Fruit fly (Drosophila melanogaster) whole organism, embryonic: Measurements from ENCODE around the gene CG4607.

Experiments
- Atf-2 ChIP-seq: fragments of 200-800 bp; sonication (Bioruptor generic); optimal IDR thresholded peaks from 2 replicates; lab custom pipeline; 2016; ENCODE audit warnings: missing biosample characterization, missing genetic modification characterization
- CG10267 ChIP-seq: fragments of 200-800 bp; sonication (Bioruptor generic); optimal IDR thresholded peaks from 2 replicates; lab custom pipeline; 2018; ENCODE audit warnings: missing biosample characterization, mild to moderate bottlenecking, missing genetic modification characterization, moderate library complexity
- CG10366 ChIP-seq: fragments of 200-800 bp; sonication (Bioruptor generic); IDR thresholded peaks from 2 replicates; pipeline ENCODE4 v1.3.6; 2022; ENCODE audit warnings: missing biosample characterization, missing genetic modification characterization
- CG11085 ChIP-seq: fragments of 200-800 bp; sonication (Bioruptor generic); IDR thresholded peaks from 2 replicates; pipeline ENCODE4 v1.3.6; 2022; ENCODE audit warnings: missing biosample characterization, missing genetic modification characterization
- CG11247 ChIP-seq: fragments of 200-800 bp; sonication (Bioruptor generic); IDR thresholded peaks from 2 replicates; pipeline ENCODE4 v1.3.6; 2022; ENCODE audit warnings: missing biosample characterization, missing genetic modification characterization
- CG11696 ChIP-seq: fragments of 200-800 bp; sonication (Bioruptor generic); IDR thresholded peaks from 2 replicates; pipeline ENCODE4 v1.3.6; 2022; ENCODE audit warnings: missing biosample characterization, missing genetic modification characterization
- CG1529 ChIP-seq: fragments of 200-800 bp; sonication (Bioruptor generic); optimal IDR thresholded peaks from 3 replicates; lab custom pipeline; 2018; ENCODE audit warnings: missing biosample characterization, missing genetic modification characterization
- CG16779 ChIP-seq: fragments of 200-800 bp; sonication (Bioruptor generic); IDR thresholded peaks from 2 replicates; pipeline ENCODE4 v1.3.6; 2022; ENCODE audit warnings: missing biosample characterization, missing genetic modification characterization
- CG17385 ChIP-seq: fragments of 200-800 bp; sonication (Bioruptor generic); optimal IDR thresholded peaks from 3 replicates; lab custom pipeline; 2018; ENCODE audit warnings: missing biosample characterization, mild to moderate bottlenecking, missing genetic modification characterization
- CG2678 ChIP-seq: fragments of 200-800 bp; sonication (Bioruptor generic); optimal IDR thresholded peaks from 3 replicates; lab custom pipeline; 2019; ENCODE audit warnings: missing biosample characterization, mild to moderate bottlenecking, missing genetic modification characterization, moderate library complexity
- CG32767 ChIP-seq: fragments of 200-800 bp; sonication (Bioruptor generic); IDR thresholded peaks from 2 replicates; pipeline ENCODE4 v1.3.6; 2022; ENCODE audit warnings: missing biosample characterization, missing genetic modification characterization
- CG42726 ChIP-seq: fragments of 200-800 bp; sonication (Bioruptor generic); IDR thresholded peaks from 2 replicates; pipeline ENCODE4 v1.3.6; 2022; ENCODE audit warnings: missing biosample characterization, missing genetic modification characterization; ENCODE audit not compliant: partially characterized antibody
- CG4360 ChIP-seq: fragments of 200-800 bp; sonication (Bioruptor generic); IDR thresholded peaks from 2 replicates; pipeline ENCODE4 v1.3.6; 2022; ENCODE audit warnings: missing biosample characterization, missing genetic modification characterization
- CG5953 ChIP-seq: fragments of 200-800 bp; sonication (Bioruptor generic); IDR thresholded peaks from 2 replicates; pipeline ENCODE4 v1.3.6; 2022; ENCODE audit warnings: missing biosample characterization, missing genetic modification characterization
- CG6813 ChIP-seq: fragments of 200-800 bp; sonication (Bioruptor generic); optimal IDR thresholded peaks from 2 replicates; lab custom pipeline; 2017; ENCODE audit warnings: missing biosample characterization, missing genetic modification characterization, mild to moderate bottlenecking, moderate library complexity, missing genetic modification reagents
- CG7271 ChIP-seq: fragments of 200-800 bp; sonication (Bioruptor generic); optimal IDR thresholded peaks from 2 replicates; lab custom pipeline; 2018; ENCODE audit warnings: missing biosample characterization, mild to moderate bottlenecking, missing genetic modification characterization, moderate library complexity
- CG7372 ChIP-seq: fragments of 200-800 bp; sonication (Bioruptor generic); IDR thresholded peaks from 2 replicates; pipeline ENCODE4 v1.3.6; 2022; ENCODE audit warnings: missing biosample characterization, missing genetic modification characterization
- CG7839 ChIP-seq: fragments of 200-800 bp; sonication (Bioruptor generic); optimal IDR thresholded peaks from 3 replicates; lab custom pipeline; 2018; ENCODE audit warnings: missing biosample characterization, mild to moderate bottlenecking, missing genetic modification characterization, moderate library complexity
- CG7963 ChIP-seq: fragments of 200-800 bp; sonication (Bioruptor generic); IDR thresholded peaks from 3 replicates; pipeline ENCODE4 v1.3.6; 2022; ENCODE audit warnings: missing biosample characterization, missing genetic modification characterization; ENCODE audit not compliant: partially characterized antibody
- CG9817 ChIP-seq: fragments of 200-800 bp; sonication (Bioruptor generic); optimal IDR thresholded peaks from 2 replicates; lab custom pipeline; 2018; ENCODE audit warnings: missing biosample characterization, mild to moderate bottlenecking, missing genetic modification characterization, moderate library complexity
- CrebB ChIP-seq: fragments of 200-800 bp; sonication (Bioruptor generic); optimal IDR thresholded peaks from 3 replicates; lab custom pipeline; 2018; ENCODE audit warnings: missing biosample characterization, mild to moderate bottlenecking, missing genetic modification characterization
- D ChIP-seq, 2 experiments: fragments of 200-800 bp in 1 of 2; fragments of >200 bp in 1 of 2; sonication (Bioruptor generic) in 1 of 2; optimal IDR thresholded peaks; 2 replicates in 1 of 2; 3 replicates in 1 of 2; lab custom pipeline; 2017; ENCODE audit warnings: mild to moderate bottlenecking in 1 of 2, missing biosample characterization in 1 of 2, missing genetic modification characterization in 1 of 2, missing genetic modification reagents in 1 of 2
- Dll ChIP-seq: fragments of 200-800 bp; sonication (Bioruptor generic); IDR thresholded peaks from 4 replicates; pipeline ENCODE4 v1.3.6; 2022; ENCODE audit warnings: missing biosample characterization, missing genetic modification characterization; ENCODE audit not compliant: partially characterized antibody
- Drgx ChIP-seq: fragments of 200-800 bp; sonication (Bioruptor generic); IDR thresholded peaks from 2 replicates; pipeline ENCODE4 v1.3.6; 2022; ENCODE audit warnings: missing biosample characterization, missing genetic modification characterization
- H2.0 ChIP-seq: fragments of 200-800 bp; sonication (Bioruptor generic); IDR thresholded peaks from 2 replicates; pipeline ENCODE4 v1.3.6; 2022; ENCODE audit warnings: missing biosample characterization, missing genetic modification characterization
- Jarid2 ChIP-seq: fragments of 200-800 bp; sonication (Bioruptor generic); optimal IDR thresholded peaks from 3 replicates; lab custom pipeline; 2017; ENCODE audit warnings: mild to moderate bottlenecking, missing biosample characterization, missing genetic modification reagents, missing genetic modification characterization
- Lpt ChIP-seq: fragments of >200 bp; optimal IDR thresholded peaks from 2 replicates; lab custom pipeline; 2018; ENCODE audit warnings: missing biosample characterization, missing genetic modification characterization
- Myb ChIP-seq: fragments of 200-800 bp; sonication (Bioruptor generic); optimal IDR thresholded peaks from 2 replicates; lab custom pipeline; 2016; ENCODE audit warnings: missing biosample characterization, missing genetic modification characterization
- Poxn ChIP-seq: fragments of 200-800 bp; sonication (Bioruptor generic); IDR thresholded peaks from 2 replicates; pipeline ENCODE4 v1.3.6; 2022; ENCODE audit warnings: missing biosample characterization, missing genetic modification characterization
- YL-1 ChIP-seq: fragments of 200-800 bp; sonication (Bioruptor generic); optimal IDR thresholded peaks from 3 replicates; lab custom pipeline; 2017; ENCODE audit warnings: missing biosample characterization, mild to moderate bottlenecking, missing genetic modification characterization
- al ChIP-seq: fragments of 200-800 bp; sonication (Bioruptor generic); IDR thresholded peaks from 2 replicates; pipeline ENCODE4 v1.3.6; 2022; ENCODE audit warnings: missing biosample characterization, missing genetic modification characterization
- az2 ChIP-seq: fragments of 200-800 bp; sonication (Bioruptor generic); optimal IDR thresholded peaks from 3 replicates; lab custom pipeline; 2016; ENCODE audit warnings: missing biosample characterization, missing genetic modification characterization
- chinmo ChIP-seq: fragments of 200-800 bp; sonication (Bioruptor generic); IDR thresholded peaks from 4 replicates; pipeline ENCODE4 v1.3.6; 2022; ENCODE audit warnings: missing biosample characterization, missing genetic modification characterization; ENCODE audit not compliant: partially characterized antibody
- corto ChIP-seq: fragments of 200-800 bp; sonication (Bioruptor generic); optimal IDR thresholded peaks from 2 replicates; lab custom pipeline; 2016; ENCODE audit warnings: missing biosample characterization, mild to moderate bottlenecking, missing genetic modification characterization, moderate library complexity
- en ChIP-seq: fragments of 200-800 bp; sonication (Bioruptor generic); optimal IDR thresholded peaks from 2 replicates; lab custom pipeline; 2016; ENCODE audit warnings: missing biosample characterization, missing genetic modification characterization
- esg ChIP-seq: fragments of 200-800 bp; sonication (Bioruptor generic); conservative IDR thresholded peaks from 2 replicates; pipeline ENCODE4 v1.3.6; 2022; ENCODE audit warnings: missing biosample characterization, missing genetic modification characterization
- fd96Cb ChIP-seq: fragments of 200-800 bp; sonication (Bioruptor generic); optimal IDR thresholded peaks from 2 replicates; lab custom pipeline; 2018; ENCODE audit warnings: missing biosample characterization, mild to moderate bottlenecking, missing genetic modification characterization, moderate library complexity
- fru ChIP-seq: fragments of >200 bp; optimal IDR thresholded peaks from 2 replicates; lab custom pipeline; 2017
- ftz-f1 ChIP-seq: fragments of 200-800 bp; sonication (Bioruptor generic); optimal IDR thresholded peaks from 2 replicates; lab custom pipeline; 2016; ENCODE audit warnings: missing biosample characterization, missing genetic modification characterization
- lab ChIP-seq: fragments of 200-800 bp; sonication (Bioruptor generic); optimal IDR thresholded peaks from 3 replicates; lab custom pipeline; 2017; ENCODE audit warnings: missing biosample characterization, missing genetic modification characterization, mild to moderate bottlenecking, moderate library complexity, missing genetic modification reagents
- peb ChIP-seq: fragments of 200-800 bp; sonication (Bioruptor generic); IDR thresholded peaks from 2 replicates; pipeline ENCODE4 v1.3.6; 2022; ENCODE audit warnings: missing biosample characterization, missing genetic modification characterization
- phol ChIP-seq: fragments of 200-800 bp; sonication (Bioruptor generic); optimal IDR thresholded peaks from 3 replicates; lab custom pipeline; 2018; ENCODE audit warnings: missing biosample characterization, mild to moderate bottlenecking, missing genetic modification characterization, moderate library complexity
- pnt ChIP-seq: fragments of 200-800 bp; sonication (Bioruptor generic); optimal IDR thresholded peaks from 3 replicates; lab custom pipeline; 2016; ENCODE audit warnings: missing biosample characterization, missing genetic modification characterization
- ranshi ChIP-seq: fragments of 200-800 bp; sonication (Bioruptor generic); IDR thresholded peaks from 2 replicates; pipeline ENCODE4 v1.3.6; 2022; ENCODE audit warnings: missing biosample characterization, missing genetic modification characterization
- ssp ChIP-seq: fragments of 200-800 bp; sonication (Bioruptor generic); IDR thresholded peaks from 2 replicates; pipeline ENCODE4 v1.3.6; 2022; ENCODE audit warnings: missing biosample characterization, missing genetic modification characterization
- toy ChIP-seq: fragments of 200-800 bp; sonication (Bioruptor generic); IDR thresholded peaks from 2 replicates; pipeline ENCODE4 v1.3.6; 2022; ENCODE audit warnings: missing biosample characterization, missing genetic modification characterization
- trem ChIP-seq: fragments of 200-800 bp; optimal IDR thresholded peaks from 3 replicates; lab custom pipeline; 2019; ENCODE audit warnings: missing biosample characterization, mild to moderate bottlenecking, missing genetic modification characterization, moderate library complexity
- unpg ChIP-seq: fragments of 200-800 bp; sonication (Bioruptor generic); optimal IDR thresholded peaks from 3 replicates; lab custom pipeline; 2018; ENCODE audit warnings: missing biosample characterization, mild to moderate bottlenecking, missing genetic modification characterization, moderate library complexity
- vvl ChIP-seq: fragments of 200-800 bp; sonication (Bioruptor generic); IDR thresholded peaks from 2 replicates; pipeline ENCODE4 v1.3.6; 2022; ENCODE audit warnings: missing biosample characterization, missing genetic modification characterization
- zf30C ChIP-seq: fragments of 200-800 bp; sonication (Bioruptor generic); optimal IDR thresholded peaks from 3 replicates; lab custom pipeline; 2018; ENCODE audit warnings: missing biosample characterization, mild to moderate bottlenecking, missing genetic modification characterization

Gene CG4607

DNA sequence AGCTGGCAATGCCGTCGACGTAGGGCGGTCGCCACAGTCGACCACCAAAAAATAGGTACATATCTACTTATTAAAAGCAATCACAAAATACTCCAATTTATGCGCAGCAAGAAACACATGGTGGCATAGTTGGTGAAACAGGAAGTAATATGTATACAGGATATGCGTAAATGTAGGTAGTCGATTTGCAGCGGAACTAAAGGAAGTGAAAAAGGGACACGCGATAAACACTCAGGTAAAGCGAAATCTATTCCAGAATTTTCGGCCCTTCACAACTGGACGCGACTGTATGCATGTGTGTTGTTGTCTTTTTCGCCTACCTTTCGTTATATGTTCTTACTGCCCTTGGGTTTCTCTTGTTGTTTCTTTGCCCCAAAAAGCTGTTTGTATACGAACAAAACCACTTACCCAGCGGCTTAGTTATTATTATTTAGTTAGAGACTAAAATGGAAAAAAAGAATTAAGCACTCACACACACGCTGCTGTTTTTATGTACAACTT is 27.3 kb downstream of the CG4607 start (continued):
- TF ChIP-seq zf30C (GFP tag; lab: Kevin White, UChicago): no peak
- TF ChIP-seq CG11085 (GFP tag; lab: Robert Waterston, UW): peak; percentile 59; the same call in 1 of the 2 replicates
- TF ChIP-seq en: peak; percentile 35
- TF ChIP-seq CG9817 (tag; lab: Kevin White, UChicago): peak; percentile 83
- peak; percentile 91 for TF ChIP-seq lab (GFP tag; lab: Kevin White, UChicago)
- TF ChIP-seq fd96Cb (tag; lab: Kevin White, UChicago): peak; percentile 81
- TF ChIP-seq esg (GFP tag; lab: Robert Waterston, UW): peak; percentile 74
- peak; percentile 93 for TF ChIP-seq CG2678 (tag; lab: Kevin White, UChicago)
- TF ChIP-seq CG5953 (GFP tag; lab: Robert Waterston, UW): peak; percentile 63; the same call in 1 of the 2 replicates
- TF ChIP-seq Atf-2 (GFP tag; lab: Kevin White, UChicago): peak; percentile 72
- no peak; the same call in 1 of the 2 replicates for TF ChIP-seq Poxn (GFP tag; lab: Robert Waterston, UW)
- 0 out of 2 replicates have a peak, but pooled peaks have one; percentile 47 for TF ChIP-seq CG16779 (GFP tag; lab: Robert Waterston, UW)
- TF ChIP-seq CG7271 (tag; lab: Kevin White, UChicago): peak; percentile 47
- peak; percentile 44 for TF ChIP-seq Drgx (GFP tag; lab: Robert Waterston, UW)
- TF ChIP-seq Lpt (GFP tag; lab: Kevin White, UChicago): no peak
- TF ChIP-seq ranshi (GFP tag; lab: Robert Waterston, UW): peak; percentile 62
- TF ChIP-seq corto: no peak
- TF ChIP-seq toy: peak; percentile 59
- peak; percentile 87 for TF ChIP-seq CrebB (tag; lab: Kevin White, UChicago)
- peak; percentile 72 for TF ChIP-seq pnt (GFP tag; lab: Kevin White, UChicago)
- TF ChIP-seq CG6813 (GFP tag; lab: Kevin White, UChicago): peak; percentile 88
- TF ChIP-seq CG7372: peak; percentile 68; the same call in 1 of the 2 replicates
- TF ChIP-seq CG1529 (GFP tag; lab: Kevin White, UChicago): peak; percentile 73
- TF ChIP-seq az2 (GFP tag; lab: Kevin White, UChicago): peak; percentile 69
- peak; percentile 63 for TF ChIP-seq al (GFP tag; lab: Robert Waterston, UW)
- TF ChIP-seq peb (GFP tag; lab: Robert Waterston, UW): peak; percentile 70; the same call in 1 of the 2 replicates
- TF ChIP-seq D (optimal IDR thresholded peaks at IDR 0.05; lab: Kevin White, UChicago): no peak
- TF ChIP-seq D (GFP tag; optimal IDR thresholded peaks at IDR 0.05; lab: Kevin White, UChicago): peak; percentile 78
- no peak for TF ChIP-seq chinmo (GFP tag; lab: Robert Waterston, UW)
- TF ChIP-seq Jarid2: peak; percentile 45
- TF ChIP-seq CG7839 (tag; lab: Kevin White, UChicago): peak; percentile 91
- TF ChIP-seq CG7963 (GFP tag; lab: Robert Waterston, UW): no peak
- peak; percentile 68; the same call in 1 of the 2 replicates for TF ChIP-seq CG11247 (GFP tag; lab: Robert Waterston, UW)
- no peak for TF ChIP-seq Dll (GFP tag; lab: Robert Waterston, UW)
- TF ChIP-seq H2.0: peak; percentile 73
- peak; percentile 54 for TF ChIP-seq trem
- peak; percentile 56 for TF ChIP-seq ssp (GFP tag; lab: Robert Waterston, UW)
- peak; percentile 72 for TF ChIP-seq CG32767 (GFP tag; lab: Robert Waterston, UW)
- peak; percentile 96 for TF ChIP-seq CG11696 (GFP tag; lab: Robert Waterston, UW)
- TF ChIP-seq CG17385 (GFP tag; lab: Kevin White, UChicago): peak; percentile 85
- TF ChIP-seq CG42726 (GFP tag; lab: Robert Waterston, UW): no peak
- TF ChIP-seq vvl: peak; percentile 76
- peak; percentile 72 for TF ChIP-seq CG4360 (GFP tag; lab: Robert Waterston, UW)
- TF ChIP-seq ftz-f1: peak; percentile 42
- no peak for TF ChIP-seq fru
- peak; percentile 78 for TF ChIP-seq CG10267 (tag; lab: Kevin White, UChicago)
- TF ChIP-seq YL-1: no peak
- TF ChIP-seq CG10366: peak; percentile 53
- TF ChIP-seq unpg (GFP tag; lab: Kevin White, UChicago): peak; percentile 88
- peak; percentile 83 for TF ChIP-seq phol
- TF ChIP-seq Myb: peak; percentile 66
